Worm (Caenorhabditis elegans): ENCODE data around the gene srh-277.

The srh-277 gene

DNA sequence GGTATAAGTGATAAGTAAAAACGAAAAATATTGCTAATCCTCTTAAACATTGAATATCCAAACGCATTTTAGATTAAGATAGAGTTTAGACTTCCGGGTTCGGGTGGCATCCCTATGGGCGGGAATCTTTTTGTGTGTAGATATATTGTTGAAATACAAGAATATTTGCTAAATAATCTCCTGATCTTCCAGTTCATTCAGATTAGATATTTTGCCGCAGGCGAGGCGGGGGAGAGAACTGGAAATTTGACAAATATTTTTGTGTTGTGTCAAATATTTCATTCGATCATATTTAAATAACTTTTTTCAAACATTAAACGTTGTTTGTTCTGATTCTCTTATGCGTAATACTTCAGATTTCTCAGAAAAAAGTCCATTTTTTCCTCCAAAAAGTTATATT is 26.8 kb downstream of the srh-277 start, which contains the start of gene oac-15:
TSS of gene oac-15 (minus strand) at position 101 of the 400 bp plus-strand sequence.
- TF ChIP-seq pes-1 (GFP tag; IDR thresholded peaks at IDR 0.05) (no peak), sea-1 (GFP tag; conservative IDR thresholded peaks at IDR 0.05) (no peak), hmg-4 (GFP tag; optimal IDR thresholded peaks at IDR 0.05) (no peak), flt-1 (GFP tag; IDR thresholded peaks at IDR 0.05) (no peak), tra-4 (tag; optimal IDR thresholded peaks at IDR 0.05) (no peak), ceh-13 (GFP tag; optimal IDR thresholded peaks at IDR 0.05) (no peak)

- TF ChIP-seq pes-1 (GFP tag; IDR thresholded peaks at IDR 0.05) (no peak), hnd-1 (tag; optimal IDR thresholded peaks at IDR 0.05) (no peak), flt-1 (GFP tag; IDR thresholded peaks at IDR 0.05) (no peak), tbx-11 (GFP tag; IDR thresholded peaks at IDR 0.05) (no peak), aly-1 (tag; optimal IDR thresholded peaks at IDR 0.05) (no peak), ama-1 (optimal IDR thresholded peaks at IDR 0.05) (no peak), tra-4 (tag; optimal IDR thresholded peaks at IDR 0.05) (no peak), F13C5.2 (tag; optimal IDR thresholded peaks at IDR 0.05) (no peak)
Observed at ce11 chrV:16210257-16211002, 27.4 kb downstream of the srh-277 start, which contains the start of gene F11A5.16. F11A5.16 (plus strand) TSS chrV:16210952.

ce11 chrV:16211713-16212112 is 28.7 kb downstream of the srh-277 start:
- TF ChIP-seq F13C5.2 (tag; optimal IDR thresholded peaks at IDR 0.05), result no peak
- no peak for TF ChIP-seq hmbx-1 (tag; optimal IDR thresholded peaks at IDR 0.05)
- no peak for TF ChIP-seq hnd-1 (tag; optimal IDR thresholded peaks at IDR 0.05)
- no peak for TF ChIP-seq B0310.2 (tag; optimal IDR thresholded peaks at IDR 0.05)
- TF ChIP-seq flt-1 (GFP tag; IDR thresholded peaks at IDR 0.05), result no peak
- no peak for TF ChIP-seq tbx-37 (GFP tag; conservative IDR thresholded peaks at IDR 0.05)
- TF ChIP-seq ets-7 (tag; optimal IDR thresholded peaks at IDR 0.05), result no peak
- TF ChIP-seq tra-4 (tag; optimal IDR thresholded peaks at IDR 0.05), result no peak
- no peak for TF ChIP-seq ama-1 (optimal IDR thresholded peaks at IDR 0.05)
- no peak for TF ChIP-seq pes-1 (GFP tag; IDR thresholded peaks at IDR 0.05)
- TF ChIP-seq sea-1 (GFP tag; conservative IDR thresholded peaks at IDR 0.05), result no peak

ce11 chrV:16213323-16213722 is 30.3 kb downstream of the srh-277 start:
- TF ChIP-seq tbx-11 (GFP tag; IDR thresholded peaks at IDR 0.05) (no peak), hmg-4 (GFP tag; optimal IDR thresholded peaks at IDR 0.05) (no peak), ceh-13 (GFP tag; optimal IDR thresholded peaks at IDR 0.05) (no peak), ets-7 (tag; optimal IDR thresholded peaks at IDR 0.05) (no peak), hnd-1 (tag; optimal IDR thresholded peaks at IDR 0.05) (no peak), hmbx-1 (tag; optimal IDR thresholded peaks at IDR 0.05) (no peak), aly-1 (tag; optimal IDR thresholded peaks at IDR 0.05) (no peak), pes-1 (GFP tag; IDR thresholded peaks at IDR 0.05) (no peak), ceh-36 (tag; optimal IDR thresholded peaks at IDR 0.05) (no peak), tbx-37 (GFP tag; conservative IDR thresholded peaks at IDR 0.05) (no peak), flt-1 (GFP tag; IDR thresholded peaks at IDR 0.05) (no peak), ama-1 (optimal IDR thresholded peaks at IDR 0.05) (no peak), tra-4 (tag; optimal IDR thresholded peaks at IDR 0.05) (no peak), scrt-1 (GFP tag; IDR thresholded peaks at IDR 0.05) (no peak), sea-1 (GFP tag; conservative IDR thresholded peaks at IDR 0.05) (no peak), B0310.2 (tag; optimal IDR thresholded peaks at IDR 0.05) (no peak), F13C5.2 (tag; optimal IDR thresholded peaks at IDR 0.05) (no peak)

- no peak for TF ChIP-seq B0310.2 (tag; optimal IDR thresholded peaks at IDR 0.05)
- no peak for TF ChIP-seq hmg-4 (GFP tag; optimal IDR thresholded peaks at IDR 0.05)
- TF ChIP-seq tbx-11 (GFP tag; IDR thresholded peaks at IDR 0.05), result no peak
- no peak for TF ChIP-seq tra-4 (tag; optimal IDR thresholded peaks at IDR 0.05)
- TF ChIP-seq ets-7 (tag; optimal IDR thresholded peaks at IDR 0.05), result no peak
- no peak for TF ChIP-seq ceh-13 (GFP tag; optimal IDR thresholded peaks at IDR 0.05)
- TF ChIP-seq hmbx-1 (tag; optimal IDR thresholded peaks at IDR 0.05), result no peak
- no peak for TF ChIP-seq hnd-1 (tag; optimal IDR thresholded peaks at IDR 0.05)
- no peak for TF ChIP-seq pes-1 (GFP tag; IDR thresholded peaks at IDR 0.05)
- no peak for TF ChIP-seq ceh-36 (tag; optimal IDR thresholded peaks at IDR 0.05)
- TF ChIP-seq flt-1 (GFP tag; IDR thresholded peaks at IDR 0.05), result no peak
- TF ChIP-seq F13C5.2 (tag; optimal IDR thresholded peaks at IDR 0.05), result no peak
- TF ChIP-seq aly-1 (tag; optimal IDR thresholded peaks at IDR 0.05), result no peak
- TF ChIP-seq sea-1 (GFP tag; conservative IDR thresholded peaks at IDR 0.05), result no peak
- TF ChIP-seq tbx-37 (GFP tag; conservative IDR thresholded peaks at IDR 0.05), result no peak
- no peak for TF ChIP-seq scrt-1 (GFP tag; IDR thresholded peaks at IDR 0.05)
- TF ChIP-seq ama-1 (optimal IDR thresholded peaks at IDR 0.05), result no peak
Observed at ce11 chrV:16214505-16214904, 31.5 kb downstream of the srh-277 start, which contains the start of gene F11A5.9. F11A5.9 (plus strand) TSS chrV:16214890.

ce11 chrV:16218522-16218921 is 35.5 kb downstream of the srh-277 start, which contains the start of gene F11A5.15:
F11A5.15 (minus strand) TSS chrV:16218622.
- TF ChIP-seq scrt-1 (GFP tag; IDR thresholded peaks at IDR 0.05) (no peak), hmbx-1 (tag; optimal IDR thresholded peaks at IDR 0.05) (no peak), ama-1 (optimal IDR thresholded peaks at IDR 0.05) (no peak), aly-1 (tag; optimal IDR thresholded peaks at IDR 0.05) (no peak), ceh-13 (GFP tag; optimal IDR thresholded peaks at IDR 0.05) (no peak), F13C5.2 (tag; optimal IDR thresholded peaks at IDR 0.05) (no peak), flt-1 (GFP tag; IDR thresholded peaks at IDR 0.05) (no peak), ets-7 (tag; optimal IDR thresholded peaks at IDR 0.05) (no peak), hnd-1 (tag; optimal IDR thresholded peaks at IDR 0.05) (no peak), tra-4 (tag; optimal IDR thresholded peaks at IDR 0.05) (no peak), tbx-11 (GFP tag; IDR thresholded peaks at IDR 0.05) (no peak), hmg-4 (GFP tag; optimal IDR thresholded peaks at IDR 0.05) (no peak), ceh-36 (tag; optimal IDR thresholded peaks at IDR 0.05) (no peak)

Measured in whole organism, early embryonic.